Worm (Caenorhabditis elegans): ENCODE measurements around the gene Y51B9A.7.

DNA sequence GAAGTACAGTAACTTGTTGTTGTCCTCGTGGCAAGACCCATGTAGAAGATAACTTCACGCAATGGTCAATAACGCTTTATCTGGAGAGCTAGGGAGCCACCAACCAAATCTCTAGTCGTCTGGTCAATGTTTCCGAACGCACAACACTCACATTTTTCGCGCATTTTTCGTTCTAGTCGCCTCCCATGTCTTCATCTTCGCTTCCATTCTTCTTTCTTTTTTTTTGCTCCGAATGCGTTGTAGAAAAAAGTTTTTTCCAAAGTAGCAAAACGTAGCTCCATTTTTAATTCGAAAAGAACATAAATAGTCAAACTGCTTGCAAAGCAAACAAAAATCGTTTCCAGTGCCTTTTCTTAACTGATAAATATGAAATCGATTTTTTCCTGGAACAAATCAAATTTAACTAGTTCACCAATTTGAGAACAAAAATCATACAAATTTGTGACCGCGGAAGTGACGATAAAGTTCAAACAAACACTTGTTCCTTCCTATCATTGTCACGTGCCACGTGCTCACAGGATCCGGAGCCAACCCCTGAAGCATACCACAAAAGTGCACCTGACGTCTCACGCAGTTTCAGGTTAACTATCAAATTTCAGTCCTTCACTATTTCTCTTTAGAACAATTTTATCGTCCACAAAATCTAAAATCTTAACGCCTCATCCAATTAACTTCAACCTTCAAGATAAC is 19.1 kb downstream of the Y51B9A.7 start:
- TF ChIP-seq him-1 (tag; optimal IDR thresholded peaks at IDR 0.05) (no peak), dao-5 (tag; optimal IDR thresholded peaks at IDR 0.05) (no peak)
